Fruit fly (Drosophila melanogaster) whole organism, embryonic: ENCODE measurements around the gene Or94b.
A peak's percentile ranks its signal among the peaks of the same experiment; 100 is the strongest.

Experiments used
- Ada2b ChIP-seq: fragments of 200-800 bp; sonication (Bioruptor generic); IDR thresholded peaks from 2 replicates; pipeline ENCODE4 v1.3.6; 2022; ENCODE audit warnings: missing biosample characterization, missing genetic modification characterization
- Antp ChIP-seq: fragments of 200-800 bp; sonication (Bioruptor generic); optimal IDR thresholded peaks from 3 replicates; lab custom pipeline; 2016; ENCODE audit warnings: missing biosample characterization, missing genetic modification characterization
- B-H2 ChIP-seq: fragments of 200-800 bp; sonication (Bioruptor generic); optimal IDR thresholded peaks from 2 replicates; lab custom pipeline; 2018; ENCODE audit warnings: missing biosample characterization, mild to moderate bottlenecking, missing genetic modification characterization
- CG10147 ChIP-seq: fragments of 200-800 bp; sonication (Bioruptor generic); optimal IDR thresholded peaks from 2 replicates; lab custom pipeline; 2019; ENCODE audit warnings: missing biosample characterization, mild to moderate bottlenecking, missing genetic modification characterization, moderate library complexity
- CG10274 ChIP-seq: fragments of 200-800 bp; sonication (Bioruptor generic); optimal IDR thresholded peaks from 3 replicates; lab custom pipeline; 2017; ENCODE audit warnings: missing biosample characterization, mild to moderate bottlenecking, missing genetic modification characterization
- CG10565 ChIP-seq: fragments of 200-800 bp; sonication (Bioruptor generic); optimal IDR thresholded peaks from 3 replicates; lab custom pipeline; 2016; ENCODE audit warnings: missing biosample characterization, mild to moderate bottlenecking, missing genetic modification characterization
- CG12299 ChIP-seq: fragments of 200-800 bp; sonication (Bioruptor generic); optimal IDR thresholded peaks from 2 replicates; lab custom pipeline; 2018; ENCODE audit warnings: missing biosample characterization, mild to moderate bottlenecking, missing genetic modification characterization
- CG12391 ChIP-seq: fragments of 200-800 bp; sonication (Bioruptor generic); optimal IDR thresholded peaks from 3 replicates; lab custom pipeline; 2018; ENCODE audit warnings: missing biosample characterization, mild to moderate bottlenecking, missing genetic modification characterization, moderate library complexity
- CG13624 ChIP-seq: fragments of 200-800 bp; sonication (Bioruptor generic); optimal IDR thresholded peaks from 2 replicates; lab custom pipeline; 2016; ENCODE audit warnings: missing biosample characterization, missing genetic modification characterization
- CG16779 ChIP-seq: fragments of 200-800 bp; sonication (Bioruptor generic); IDR thresholded peaks from 2 replicates; pipeline ENCODE4 v1.3.6; 2022; ENCODE audit warnings: missing biosample characterization, missing genetic modification characterization
- CG16863 ChIP-seq: fragments of 200-800 bp; sonication (Bioruptor generic); optimal IDR thresholded peaks from 3 replicates; lab custom pipeline; 2016; ENCODE audit warnings: missing biosample characterization, missing genetic modification characterization
- CG18619 ChIP-seq: fragments of 200-800 bp; sonication (Bioruptor generic); optimal IDR thresholded peaks from 3 replicates; lab custom pipeline; 2017; ENCODE audit warnings: missing biosample characterization, mild to moderate bottlenecking, missing genetic modification characterization
- CG3847 ChIP-seq: fragments of 200-800 bp; sonication (Bioruptor generic); IDR thresholded peaks from 2 replicates; pipeline ENCODE4 v1.3.6; 2022; ENCODE audit warnings: missing biosample characterization, missing genetic modification characterization
- CG43689 ChIP-seq: fragments of 200-800 bp; sonication (Bioruptor generic); IDR thresholded peaks from 2 replicates; pipeline ENCODE4 v1.3.6; 2022; ENCODE audit warnings: missing biosample characterization, missing genetic modification characterization
- CG4854 ChIP-seq: fragments of 200-800 bp; sonication (Bioruptor generic); optimal IDR thresholded peaks from 2 replicates; lab custom pipeline; 2016; ENCODE audit warnings: missing biosample characterization, missing genetic modification characterization, inconsistent platforms
- CG6175 ChIP-seq: fragments of 200-800 bp; sonication (Bioruptor generic); IDR thresholded peaks from 3 replicates; pipeline ENCODE4 v1.3.6; 2022; ENCODE audit warnings: missing biosample characterization, missing genetic modification characterization
- Dad ChIP-seq: fragments of 200-800 bp; sonication (Bioruptor generic); optimal IDR thresholded peaks from 3 replicates; lab custom pipeline; 2016; ENCODE audit warnings: missing biosample characterization, missing genetic modification characterization
- E2f1 ChIP-seq: fragments of 200-800 bp; sonication (Bioruptor generic); IDR thresholded peaks from 2 replicates; pipeline ENCODE4 v1.3.6; 2022; ENCODE audit warnings: missing biosample characterization, missing genetic modification characterization
- Eip74EF ChIP-seq, 2 experiments: fragments of 200-800 bp in 1 of 2; fragments of >200 bp in 1 of 2; sonication (Bioruptor generic) in 1 of 2; optimal IDR thresholded peaks; 2 replicates each; lab custom pipeline; 2017 to 2019; ENCODE audit warnings: missing biosample characterization in 2 of 2, missing genetic modification characterization in 2 of 2, mild to moderate bottlenecking in 1 of 2, moderate library complexity in 1 of 2
- Ets65A ChIP-seq: fragments of 200-800 bp; sonication (Bioruptor generic); peaks from one replicate; lab custom pipeline; 2016; ENCODE audit warnings: missing biosample characterization, missing genetic modification characterization
- HHEX ChIP-seq: fragments of 200-800 bp; sonication (Bioruptor generic); optimal IDR thresholded peaks from 3 replicates; lab custom pipeline; 2017; ENCODE audit warnings: missing biosample characterization, mild to moderate bottlenecking, missing genetic modification characterization, missing genetic modification reagents
- Hey ChIP-seq: fragments of 200-800 bp; sonication (Bioruptor generic); optimal IDR thresholded peaks from 3 replicates; lab custom pipeline; 2018; ENCODE audit warnings: missing biosample characterization, mild to moderate bottlenecking, missing genetic modification characterization
- Meics ChIP-seq: fragments of 200-800 bp; sonication (Bioruptor generic); optimal IDR thresholded peaks from 2 replicates; lab custom pipeline; 2017; ENCODE audit warnings: missing biosample characterization, mild to moderate bottlenecking, missing genetic modification characterization
- Nf-YC ChIP-seq: fragments of 200-800 bp; optimal IDR thresholded peaks from 3 replicates; lab custom pipeline; 2019; ENCODE audit warnings: missing biosample characterization, mild to moderate bottlenecking, missing genetic modification characterization, moderate library complexity
- Oaz ChIP-seq: fragments of 200-800 bp; sonication (Bioruptor generic); IDR thresholded peaks from 2 replicates; pipeline ENCODE4 v1.3.6; 2022; ENCODE audit warnings: missing biosample characterization, missing genetic modification characterization
- Oli ChIP-seq: fragments of 200-800 bp; sonication (Bioruptor generic); optimal IDR thresholded peaks from 2 replicates; lab custom pipeline; 2018; ENCODE audit warnings: missing biosample characterization, mild to moderate bottlenecking, missing genetic modification characterization, moderate library complexity
- Ptx1 ChIP-seq: fragments of 200-800 bp; sonication (Bioruptor generic); IDR thresholded peaks from 2 replicates; pipeline ENCODE4 v1.3.6; 2022; ENCODE audit warnings: missing biosample characterization, missing genetic modification characterization
- Spps ChIP-seq: fragments of 200-800 bp; sonication (Bioruptor generic); optimal IDR thresholded peaks from 2 replicates; lab custom pipeline; 2018; ENCODE audit warnings: missing biosample characterization, mild to moderate bottlenecking, missing genetic modification characterization
- Xrp1 ChIP-seq: fragments of 200-800 bp; sonication (Bioruptor generic); IDR thresholded peaks from 2 replicates; pipeline ENCODE4 v1.3.6; 2022; ENCODE audit warnings: missing biosample characterization, missing genetic modification characterization
- ac ChIP-seq: fragments of 200-800 bp; sonication (Bioruptor generic); optimal IDR thresholded peaks from 3 replicates; lab custom pipeline; 2017; ENCODE audit warnings: missing biosample characterization, mild to moderate bottlenecking, missing genetic modification characterization
- bab2 ChIP-seq: fragments of 200-800 bp; sonication (Bioruptor generic); optimal IDR thresholded peaks from 2 replicates; lab custom pipeline; 2016; ENCODE audit warnings: missing biosample characterization, missing genetic modification characterization
- chm ChIP-seq: fragments of 200-800 bp; sonication (Bioruptor generic); IDR thresholded peaks from 2 replicates; pipeline ENCODE4 v1.3.6; 2022; ENCODE audit warnings: missing biosample characterization, missing genetic modification characterization
- ci ChIP-seq: fragments of 200-800 bp; sonication (Bioruptor generic); IDR thresholded peaks from 3 replicates; pipeline ENCODE4 v1.3.6; 2022; ENCODE audit warnings: missing biosample characterization, missing genetic modification characterization
- dan ChIP-seq: fragments of 200-800 bp; sonication (Bioruptor generic); IDR thresholded peaks from 2 replicates; pipeline ENCODE4 v1.3.6; 2022; ENCODE audit warnings: missing biosample characterization, missing genetic modification characterization
- emc ChIP-seq: fragments of 200-800 bp; sonication (Bioruptor generic); optimal IDR thresholded peaks from 2 replicates; lab custom pipeline; 2016; ENCODE audit warnings: missing biosample characterization, missing genetic modification characterization
- ewg ChIP-seq: fragments of 200-800 bp; sonication (Bioruptor generic); optimal IDR thresholded peaks from 3 replicates; lab custom pipeline; 2017; ENCODE audit warnings: mild to moderate bottlenecking, missing biosample characterization, missing genetic modification reagents, missing genetic modification characterization
- grn ChIP-seq: fragments of 200-800 bp; sonication (Bioruptor generic); optimal IDR thresholded peaks from 3 replicates; lab custom pipeline; 2017; ENCODE audit warnings: missing biosample characterization, missing genetic modification characterization
- gro ChIP-seq: fragments of 200-800 bp; sonication (Bioruptor generic); optimal IDR thresholded peaks from 2 replicates; lab custom pipeline; 2016; ENCODE audit warnings: missing biosample characterization, missing genetic modification characterization
- hkb ChIP-seq, 2 experiments: fragments of 200-800 bp in 1 of 2; fragments of >200 bp in 1 of 2; sonication (Bioruptor generic) in 1 of 2; IDR thresholded peaks in 1 of 2; optimal IDR thresholded peaks in 1 of 2; 2 replicates each; pipeline versions ENCODE4 v1.3.6 to Lab custom; 2017 to 2022; ENCODE audit warnings: missing biosample characterization in 1 of 2, missing genetic modification characterization in 1 of 2
- jumu ChIP-seq: fragments of 200-800 bp; sonication (Bioruptor generic); optimal IDR thresholded peaks from 3 replicates; lab custom pipeline; 2016; ENCODE audit warnings: missing biosample characterization, missing genetic modification characterization
- org-1 ChIP-seq: fragments of 200-800 bp; sonication (Bioruptor generic); optimal IDR thresholded peaks from 2 replicates; lab custom pipeline; 2017; ENCODE audit warnings: missing biosample characterization, missing genetic modification characterization
- otp ChIP-seq: fragments of 200-800 bp; sonication (Bioruptor generic); IDR thresholded peaks from 3 replicates; pipeline ENCODE4, ENCODE4 v1.3.6; 2022; ENCODE audit warnings: missing biosample characterization, missing genetic modification characterization
- pho ChIP-seq: fragments of 200-800 bp; sonication (Bioruptor generic); optimal IDR thresholded peaks from 2 replicates; lab custom pipeline; 2016; ENCODE audit warnings: missing biosample characterization, missing genetic modification characterization
- phol ChIP-seq: fragments of 200-800 bp; sonication (Bioruptor generic); optimal IDR thresholded peaks from 3 replicates; lab custom pipeline; 2018; ENCODE audit warnings: missing biosample characterization, mild to moderate bottlenecking, missing genetic modification characterization, moderate library complexity
- prd ChIP-seq, 3 experiments: fragments of >200 bp in 2 of 3; fragments of 200-800 bp in 1 of 3; sonication (Bioruptor generic) in 1 of 3; optimal IDR thresholded peaks in 2 of 3; IDR thresholded peaks in 1 of 3; 2 replicates in 2 of 3; 3 replicates in 1 of 3; pipeline versions ENCODE4 v1.3.6 to Lab custom; 2017 to 2022; ENCODE audit warnings: missing biosample characterization in 1 of 3, missing genetic modification characterization in 1 of 3
- sc ChIP-seq, 3 experiments: fragments of >200 bp in 2 of 3; fragments of 200-800 bp in 1 of 3; sonication (Bioruptor generic) in 1 of 3; optimal IDR thresholded peaks; 2 replicates in 2 of 3; 3 replicates in 1 of 3; lab custom pipeline; 2017; ENCODE audit warnings: mild to moderate bottlenecking in 1 of 3, missing biosample characterization in 1 of 3, missing genetic modification characterization in 1 of 3, missing genetic modification reagents in 1 of 3
- sima ChIP-seq: fragments of 200-800 bp; sonication (Bioruptor generic); optimal IDR thresholded peaks from 2 replicates; lab custom pipeline; 2016; ENCODE audit warnings: missing biosample characterization, missing genetic modification characterization
- slbo ChIP-seq: fragments of 200-800 bp; sonication (Bioruptor generic); IDR thresholded peaks from 2 replicates; pipeline ENCODE4 v1.3.6; 2022; ENCODE audit warnings: missing biosample characterization, missing genetic modification characterization
- stwl ChIP-seq: fragments of 200-800 bp; sonication (Bioruptor generic); optimal IDR thresholded peaks from 3 replicates; lab custom pipeline; 2018; ENCODE audit warnings: missing biosample characterization, mild to moderate bottlenecking, missing genetic modification characterization, moderate library complexity
- trem ChIP-seq: fragments of 200-800 bp; optimal IDR thresholded peaks from 3 replicates; lab custom pipeline; 2019; ENCODE audit warnings: missing biosample characterization, mild to moderate bottlenecking, missing genetic modification characterization, moderate library complexity

Gene Or94b

DNA sequence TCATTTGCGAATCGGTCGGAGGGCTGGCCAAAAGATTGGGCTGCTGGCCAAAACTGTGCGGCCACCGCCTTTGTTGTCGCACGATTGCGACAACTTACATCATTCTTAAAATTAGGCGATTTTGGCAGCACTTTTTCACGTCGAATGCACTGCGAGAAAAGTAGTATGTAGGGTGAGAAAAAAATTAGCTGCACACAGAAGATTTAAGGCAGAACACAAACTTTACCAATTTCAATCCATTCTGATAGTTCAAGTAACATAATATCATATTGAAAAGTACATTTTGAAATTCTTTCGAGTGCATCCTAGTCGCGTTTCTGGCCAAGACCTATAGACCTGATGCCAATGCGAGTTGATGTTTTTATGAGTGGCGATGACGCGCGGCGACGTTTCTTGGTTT is 39.4 kb downstream of the Or94b start (continued):
- TF ChIP-seq trem = no peak
- peak; percentile 26 for TF ChIP-seq HHEX (GFP tag; lab: Kevin White, UChicago)
- TF ChIP-seq CG13624 (GFP tag; lab: Kevin White, UChicago) = peak; percentile 70
- TF ChIP-seq Hey (tag; lab: Kevin White, UChicago) = no peak
- TF ChIP-seq emc = peak; percentile 20
- TF ChIP-seq Spps (tag; lab: Kevin White, UChicago) = no peak
- peak; percentile 58 for TF ChIP-seq bab2 (GFP tag; lab: Kevin White, UChicago)
- no peak for TF ChIP-seq CG4854
- no peak for TF ChIP-seq Nf-YC (tag; lab: Kevin White, UChicago)
- peak; percentile 50; the same call in 1 of the 2 replicates for TF ChIP-seq Xrp1 (GFP tag; lab: Robert Waterston, UW)
- TF ChIP-seq org-1 = no peak
- peak; percentile 67 for TF ChIP-seq Antp
- no peak for TF ChIP-seq ac (GFP tag; lab: Kevin White, UChicago)
- no peak for TF ChIP-seq CG12299
- TF ChIP-seq Oaz (GFP tag; lab: Robert Waterston, UW) = peak; percentile 41; the same call in 1 of the 2 replicates
- TF ChIP-seq Ptx1 (GFP tag; lab: Robert Waterston, UW) = peak; percentile 76
- no peak for TF ChIP-seq Dad (GFP tag; lab: Kevin White, UChicago)
- TF ChIP-seq CG16779 (GFP tag; lab: Robert Waterston, UW) = no peak
- TF ChIP-seq Eip74EF (GFP tag; optimal IDR thresholded peaks at IDR 0.05; lab: Kevin White, UChicago) = no peak
- TF ChIP-seq Ets65A (GFP tag; lab: Kevin White, UChicago) = peak; percentile 74
- TF ChIP-seq prd (optimal IDR thresholded peaks at IDR 0.05; lab: Kevin White, UChicago) = no peak
- TF ChIP-seq prd (GFP tag; IDR thresholded peaks at IDR 0.05; lab: Robert Waterston, UW) = peak; percentile 73; the same call in 2 of the 3 replicates
- no peak for TF ChIP-seq hkb (optimal IDR thresholded peaks at IDR 0.05; lab: Kevin White, UChicago)
- no peak for TF ChIP-seq hkb (GFP tag; IDR thresholded peaks at IDR 0.05; lab: Robert Waterston, UW)
- TF ChIP-seq CG6175 (GFP tag; lab: Robert Waterston, UW) = peak; percentile 68; the same call in 1 of the 3 replicates
- TF ChIP-seq ewg = no peak
- no peak for TF ChIP-seq CG43689
- no peak for TF ChIP-seq sima (GFP tag; lab: Kevin White, UChicago)
- TF ChIP-seq CG10274 (GFP tag; lab: Kevin White, UChicago) = peak; percentile 1
- TF ChIP-seq CG16863 (GFP tag; lab: Kevin White, UChicago) = peak; percentile 32
- TF ChIP-seq Oli (tag; lab: Kevin White, UChicago) = peak; percentile 32
- peak; percentile 76 for TF ChIP-seq CG3847 (GFP tag; lab: Robert Waterston, UW)
- peak; percentile 64 for TF ChIP-seq Meics
- TF ChIP-seq stwl (tag; lab: Kevin White, UChicago) = no peak
- no peak for TF ChIP-seq sc (optimal IDR thresholded peaks at IDR 0.05; lab: Kevin White, UChicago)
- no peak for TF ChIP-seq sc (GFP tag; optimal IDR thresholded peaks at IDR 0.05; lab: Kevin White, UChicago)
- TF ChIP-seq grn (GFP tag; lab: Kevin White, UChicago) = no peak
- TF ChIP-seq dan = no peak
- no peak for TF ChIP-seq ci (GFP tag; lab: Robert Waterston, UW)
- TF ChIP-seq jumu (GFP tag; lab: Kevin White, UChicago) = peak; percentile 18
- no peak for TF ChIP-seq chm (GFP tag; lab: Robert Waterston, UW)
- peak; percentile 32 for TF ChIP-seq CG12391
- TF ChIP-seq CG10147 (GFP tag; lab: Kevin White, UChicago) = no peak
- TF ChIP-seq gro (GFP tag; lab: Kevin White, UChicago) = no peak
- TF ChIP-seq E2f1 (GFP tag; lab: Robert Waterston, UW) = peak; percentile 54; the same call in 1 of the 2 replicates
- no peak for TF ChIP-seq CG10565 (GFP tag; lab: Kevin White, UChicago)
- peak; percentile 84 for TF ChIP-seq slbo (GFP tag; lab: Robert Waterston, UW)
- peak; percentile 78 for TF ChIP-seq Ada2b (GFP tag; lab: Robert Waterston, UW)
- TF ChIP-seq CG18619 (GFP tag; lab: Kevin White, UChicago) = peak; percentile 37
- TF ChIP-seq phol (tag; lab: Kevin White, UChicago) = peak; percentile 32
- TF ChIP-seq B-H2 (GFP tag; lab: Kevin White, UChicago) = no peak
- no peak for TF ChIP-seq otp (GFP tag; lab: Robert Waterston, UW)
- peak; percentile 77 for TF ChIP-seq pho (GFP tag; lab: Kevin White, UChicago)
